Worm (Caenorhabditis elegans) whole organism, midembryonic: Measurements from ENCODE around the gene clec-172.

ENCODE experiments used
- cog-1 ChIP-seq: sonication (generic microtip); optimal IDR thresholded peaks from 2 replicates; lab custom pipeline; 2016; ENCODE audit warnings: missing genetic modification characterization, missing compliant biosample characterization
- flt-1 ChIP-seq: fragments of 200-800 bp; sonication (Bioruptor generic); IDR thresholded peaks from 2 replicates; pipeline ENCODE4 v1.3.6; 2022; ENCODE audit warnings: missing genetic modification characterization, missing compliant biosample characterization
- klf-2 ChIP-seq: fragments of 200-800 bp; sonication (Bioruptor generic); conservative IDR thresholded peaks from 2 replicates; pipeline ENCODE4 v1.3.6; 2022; ENCODE audit warnings: missing genetic modification reagents, missing genetic modification characterization, missing compliant biosample characterization
- med-1 ChIP-seq: sonication (generic microtip); optimal IDR thresholded peaks from 2 replicates; lab custom pipeline; 2017; ENCODE audit warnings: missing genetic modification characterization, mild to moderate bottlenecking, missing compliant biosample characterization, antibody characterized with exemption, missing genetic modification reagents; ENCODE audit not compliant: insufficient read depth
- ztf-23 ChIP-seq: fragments of 200-800 bp; sonication (Bioruptor generic); IDR thresholded peaks from 2 replicates; pipeline ENCODE4 v1.3.6; 2022; ENCODE audit warnings: missing genetic modification reagents, missing genetic modification characterization, missing compliant biosample characterization
- ztf-29 ChIP-seq: fragments of 200-800 bp; sonication (Bioruptor generic); IDR thresholded peaks from 2 replicates; pipeline ENCODE4 v1.3.6; 2022; ENCODE audit warnings: missing genetic modification reagents, missing genetic modification characterization, missing compliant biosample characterization

ce11 chrIV:1550131-1550530 lies 33.7 kb upstream of the clec-172 start, which contains the start of gene C34H4.5:
- no peak for TF ChIP-seq flt-1 (GFP tag; lab: Robert Waterston, UW)
- no peak for TF ChIP-seq cog-1 (tag; lab: Kevin White, UChicago)
- TF ChIP-seq klf-2 (GFP tag; lab: Robert Waterston, UW): no peak
- no peak for TF ChIP-seq ztf-23
- TF ChIP-seq med-1 (GFP tag; lab: Kevin White, UChicago): no peak
- TF ChIP-seq ztf-29 (GFP tag; lab: Robert Waterston, UW): no peak
